Worm (Caenorhabditis elegans): ENCODE data around the gene C02F4.4.

The C02F4.4 gene

DNA sequence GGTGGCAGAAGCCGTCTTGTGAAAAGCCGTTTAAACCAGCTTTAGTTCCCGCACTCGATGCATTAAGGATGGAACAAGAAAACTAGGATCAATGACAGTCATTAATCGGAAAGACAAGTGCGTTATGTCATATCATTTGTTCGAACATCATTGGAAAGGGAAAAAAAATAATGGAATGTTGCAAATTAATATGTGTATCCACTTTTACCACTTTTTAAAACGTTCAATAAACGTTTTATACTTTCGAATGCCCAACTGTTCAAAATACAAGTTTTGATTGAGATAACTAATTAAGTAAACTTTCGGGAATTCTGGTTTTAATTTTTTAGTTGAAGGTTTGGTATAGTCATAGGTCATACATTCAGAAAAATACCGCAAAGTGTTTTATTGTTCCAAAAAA lies at the start of gene C02F4.4:
Gene C02F4.4, minus strand, starts transcription at position 101 of the 400 bp plus-strand sequence.
- no peak for TF ChIP-seq flt-1 (GFP tag; IDR thresholded peaks at IDR 0.05)
- no peak for TF ChIP-seq F13C5.2 (tag; optimal IDR thresholded peaks at IDR 0.05)

DNA sequence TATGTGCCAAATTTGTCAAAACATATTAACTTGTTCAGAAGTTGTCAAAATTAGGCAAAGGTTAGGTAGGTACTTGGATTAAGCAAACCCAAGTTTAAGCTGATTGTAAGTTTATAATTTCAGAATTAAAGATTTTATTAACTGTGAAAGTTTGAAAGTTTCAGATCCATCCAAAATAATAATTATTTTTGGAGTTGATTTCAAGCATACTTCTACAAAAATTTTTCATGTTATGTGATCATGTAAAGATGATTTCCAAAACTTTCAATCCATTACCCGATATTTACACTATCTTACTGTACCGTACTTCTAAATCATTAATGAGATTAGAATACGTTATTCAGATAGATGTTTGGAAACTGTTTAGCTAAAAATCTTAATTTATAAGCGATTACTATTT lies 49.6 kb upstream of the C02F4.4 start:
- TF ChIP-seq tbx-37 (GFP tag; conservative IDR thresholded peaks at IDR 0.05) = no peak
- no peak for TF ChIP-seq flt-1 (GFP tag; IDR thresholded peaks at IDR 0.05)
- TF ChIP-seq ets-7 (tag; optimal IDR thresholded peaks at IDR 0.05) = no peak
- no peak for TF ChIP-seq tbx-11 (GFP tag; IDR thresholded peaks at IDR 0.05)
- no peak for TF ChIP-seq scrt-1 (GFP tag; IDR thresholded peaks at IDR 0.05)
- TF ChIP-seq tra-4 (tag; optimal IDR thresholded peaks at IDR 0.05) = no peak
- no peak for TF ChIP-seq hnd-1 (tag; optimal IDR thresholded peaks at IDR 0.05)
- no peak for TF ChIP-seq ama-1 (optimal IDR thresholded peaks at IDR 0.05)
- TF ChIP-seq hmbx-1 (tag; optimal IDR thresholded peaks at IDR 0.05) = no peak
- TF ChIP-seq pes-1 (GFP tag; IDR thresholded peaks at IDR 0.05) = no peak
- TF ChIP-seq aly-1 (tag; optimal IDR thresholded peaks at IDR 0.05) = no peak
- no peak for TF ChIP-seq F13C5.2 (tag; optimal IDR thresholded peaks at IDR 0.05)
- TF ChIP-seq B0310.2 (tag; optimal IDR thresholded peaks at IDR 0.05) = no peak

DNA sequence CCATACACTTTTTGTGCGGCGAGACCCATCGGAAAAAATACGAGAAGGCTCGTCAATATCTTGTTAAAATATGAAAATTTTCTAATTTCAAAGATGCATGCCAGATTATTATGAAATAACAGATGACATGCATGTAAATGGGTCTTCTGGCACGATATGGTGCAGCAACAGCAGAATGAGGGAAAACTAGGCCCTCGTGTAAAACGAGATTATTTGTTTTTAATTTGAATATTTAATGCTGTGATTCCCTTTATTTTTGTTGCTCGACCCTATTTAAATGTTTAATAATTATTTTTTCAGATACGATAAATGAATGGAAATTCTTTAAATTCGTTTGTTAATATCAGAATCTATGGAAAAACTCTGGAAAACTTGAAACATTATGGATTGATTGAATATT lies 46.6 kb upstream of the C02F4.4 start, which contains the start of gene him-8:
Gene him-8, plus strand, starts transcription at position 301 of the 400 bp plus-strand sequence.
- TF ChIP-seq F13C5.2 (tag; optimal IDR thresholded peaks at IDR 0.05) = no peak
- no peak for TF ChIP-seq B0310.2 (tag; optimal IDR thresholded peaks at IDR 0.05)
- TF ChIP-seq ceh-13 (GFP tag; optimal IDR thresholded peaks at IDR 0.05) = no peak
- TF ChIP-seq hmg-4 (GFP tag; optimal IDR thresholded peaks at IDR 0.05) = no peak
- TF ChIP-seq ama-1 (optimal IDR thresholded peaks at IDR 0.05) = no peak
- no peak for TF ChIP-seq tbx-37 (GFP tag; conservative IDR thresholded peaks at IDR 0.05)
- no peak for TF ChIP-seq tbx-11 (GFP tag; IDR thresholded peaks at IDR 0.05)
- TF ChIP-seq hmbx-1 (tag; optimal IDR thresholded peaks at IDR 0.05) = no peak
- no peak for TF ChIP-seq sea-1 (GFP tag; conservative IDR thresholded peaks at IDR 0.05)
- TF ChIP-seq flt-1 (GFP tag; IDR thresholded peaks at IDR 0.05) = no peak
- no peak for TF ChIP-seq tra-4 (tag; optimal IDR thresholded peaks at IDR 0.05)
- TF ChIP-seq scrt-1 (GFP tag; IDR thresholded peaks at IDR 0.05) = no peak
- TF ChIP-seq aly-1 (tag; optimal IDR thresholded peaks at IDR 0.05) = no peak
- TF ChIP-seq ceh-36 (tag; optimal IDR thresholded peaks at IDR 0.05) = no peak
- TF ChIP-seq pes-1 (GFP tag; IDR thresholded peaks at IDR 0.05) = no peak
- no peak for TF ChIP-seq hnd-1 (tag; optimal IDR thresholded peaks at IDR 0.05)

DNA sequence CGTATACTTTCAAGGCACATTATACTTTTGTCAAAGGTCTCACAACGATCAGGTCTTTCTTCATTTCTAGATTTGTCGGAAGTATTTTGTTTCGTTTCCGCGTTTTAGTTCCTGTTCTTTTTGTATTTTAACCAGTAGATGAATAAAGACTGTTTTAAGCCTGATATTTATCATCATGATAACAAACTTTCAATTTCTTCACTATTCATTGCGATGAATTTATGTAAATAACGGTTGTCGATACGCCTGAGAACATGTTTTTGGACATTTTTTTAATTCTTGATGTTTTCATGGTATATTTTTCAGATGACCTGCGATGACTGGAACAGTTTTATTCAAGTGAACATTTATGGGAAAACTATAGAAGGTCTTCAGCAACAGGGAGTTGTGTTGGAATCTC lies 43.4 kb upstream of the C02F4.4 start, which contains the start of gene zim-3:
Gene zim-3, plus strand, starts transcription at position 301 of the 400 bp plus-strand sequence.
- TF ChIP-seq hnd-1 (tag; optimal IDR thresholded peaks at IDR 0.05) (no peak), aly-1 (tag; optimal IDR thresholded peaks at IDR 0.05) (no peak), hmg-4 (GFP tag; optimal IDR thresholded peaks at IDR 0.05) (no peak), tbx-37 (GFP tag; conservative IDR thresholded peaks at IDR 0.05) (no peak), sea-1 (GFP tag; conservative IDR thresholded peaks at IDR 0.05) (no peak), ets-7 (tag; optimal IDR thresholded peaks at IDR 0.05) (no peak), scrt-1 (GFP tag; IDR thresholded peaks at IDR 0.05) (no peak), B0310.2 (tag; optimal IDR thresholded peaks at IDR 0.05) (no peak), flt-1 (GFP tag; IDR thresholded peaks at IDR 0.05) (no peak), ceh-13 (GFP tag; optimal IDR thresholded peaks at IDR 0.05) (no peak), ceh-36 (tag; optimal IDR thresholded peaks at IDR 0.05) (no peak), pes-1 (GFP tag; IDR thresholded peaks at IDR 0.05) (no peak), F13C5.2 (tag; optimal IDR thresholded peaks at IDR 0.05) (no peak), tbx-11 (GFP tag; IDR thresholded peaks at IDR 0.05) (no peak), tra-4 (tag; optimal IDR thresholded peaks at IDR 0.05) (no peak)

DNA sequence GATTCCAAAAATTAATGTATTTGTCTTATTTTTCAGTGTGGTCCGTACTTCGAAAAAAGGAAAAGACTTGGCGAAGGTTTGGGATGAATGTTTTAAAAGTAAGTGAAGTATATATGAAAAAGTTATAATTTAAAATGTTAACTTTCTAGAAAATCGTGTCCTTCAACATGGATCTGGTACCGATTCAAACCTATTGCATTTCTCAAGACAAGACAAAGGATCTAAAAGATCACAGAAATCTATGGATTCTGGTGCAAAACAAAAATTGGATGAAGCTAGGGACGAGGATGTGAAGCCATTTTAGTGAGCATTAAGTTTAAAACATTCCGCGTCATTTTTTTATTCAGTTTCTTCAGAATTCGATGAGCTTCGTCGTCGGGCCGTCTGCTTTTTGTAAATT lies 39.9 kb upstream of the C02F4.4 start, which contains the start of gene zim-2:
Gene zim-2, plus strand, starts transcription at position 301 of the 400 bp plus-strand sequence.
- TF ChIP-seq flt-1 (GFP tag; IDR thresholded peaks at IDR 0.05) = no peak
- no peak for TF ChIP-seq ceh-36 (tag; optimal IDR thresholded peaks at IDR 0.05)
- TF ChIP-seq hnd-1 (tag; optimal IDR thresholded peaks at IDR 0.05) = no peak
- no peak for TF ChIP-seq aly-1 (tag; optimal IDR thresholded peaks at IDR 0.05)
- no peak for TF ChIP-seq ets-7 (tag; optimal IDR thresholded peaks at IDR 0.05)
- no peak for TF ChIP-seq hmg-4 (GFP tag; optimal IDR thresholded peaks at IDR 0.05)
- no peak for TF ChIP-seq hmbx-1 (tag; optimal IDR thresholded peaks at IDR 0.05)
- no peak for TF ChIP-seq ama-1 (optimal IDR thresholded peaks at IDR 0.05)

DNA sequence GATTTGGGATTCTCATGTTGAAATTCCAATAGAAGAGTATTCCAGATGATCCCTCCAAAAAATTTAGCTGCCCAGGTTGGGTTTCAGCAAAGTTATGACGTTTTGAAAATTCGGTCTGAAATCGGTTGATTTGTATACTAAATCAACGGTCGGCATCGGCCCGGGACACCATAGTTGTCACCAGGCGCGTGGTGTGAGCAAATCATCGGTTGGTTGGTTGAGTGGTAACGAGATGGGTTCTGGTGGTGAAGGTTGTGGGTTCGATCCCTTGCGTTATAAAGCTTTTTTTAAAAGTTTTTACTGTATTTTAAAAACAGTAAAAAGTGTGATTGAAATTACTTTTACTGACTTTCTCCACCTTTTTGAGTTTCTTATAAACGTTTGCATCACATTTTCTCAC lies 33.5 kb upstream of the C02F4.4 start:
- TF ChIP-seq tbx-37 (GFP tag; conservative IDR thresholded peaks at IDR 0.05) (0 out of 2 replicates have a peak, but pooled peaks have one; percentile 10), tbx-11 (GFP tag; IDR thresholded peaks at IDR 0.05) (0 out of 2 replicates have a peak, but pooled peaks have one; percentile 33), flt-1 (GFP tag; IDR thresholded peaks at IDR 0.05) (peak; percentile 70)

DNA sequence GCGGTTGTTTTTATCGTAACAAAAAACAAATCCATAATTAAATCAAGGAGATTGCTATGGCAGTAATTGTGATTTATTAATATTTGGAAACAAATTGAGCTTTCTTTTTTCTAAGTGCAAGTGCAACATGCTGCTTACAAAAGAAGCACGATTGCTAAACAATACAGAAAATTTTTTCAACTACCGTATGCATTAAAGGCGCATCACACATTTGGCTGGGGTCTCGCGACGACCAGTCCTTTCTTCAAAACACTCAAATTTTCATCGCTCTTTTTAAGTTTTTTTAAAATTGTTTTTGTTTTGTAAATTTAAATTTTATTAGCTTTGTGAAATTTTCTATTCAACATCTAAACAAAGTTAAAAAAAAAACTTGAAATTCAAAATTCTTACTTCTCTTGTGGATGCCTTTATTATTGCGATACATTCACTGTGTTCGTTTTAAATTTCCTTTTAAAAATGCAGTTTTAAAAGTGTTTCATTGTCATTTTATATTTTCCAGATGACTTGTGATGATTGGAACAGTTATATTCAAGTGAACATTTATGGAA lies 31.6 kb upstream of the C02F4.4 start, which contains the start of gene zim-1:
Gene zim-1, plus strand, starts transcription at position 498 of the 548 bp plus-strand sequence.
- TF ChIP-seq hnd-1 (tag; optimal IDR thresholded peaks at IDR 0.05) = no peak
- no peak for TF ChIP-seq hmbx-1 (tag; optimal IDR thresholded peaks at IDR 0.05)
- no peak for TF ChIP-seq scrt-1 (GFP tag; IDR thresholded peaks at IDR 0.05)
- TF ChIP-seq F13C5.2 (tag; optimal IDR thresholded peaks at IDR 0.05) = no peak
- TF ChIP-seq tra-4 (tag; optimal IDR thresholded peaks at IDR 0.05) = no peak
- no peak for TF ChIP-seq tbx-11 (GFP tag; IDR thresholded peaks at IDR 0.05)
- no peak for TF ChIP-seq ceh-13 (GFP tag; optimal IDR thresholded peaks at IDR 0.05)
- TF ChIP-seq sea-1 (GFP tag; conservative IDR thresholded peaks at IDR 0.05) = no peak
- TF ChIP-seq aly-1 (tag; optimal IDR thresholded peaks at IDR 0.05) = no peak
- no peak for TF ChIP-seq tbx-37 (GFP tag; conservative IDR thresholded peaks at IDR 0.05)
- no peak for TF ChIP-seq hmg-4 (GFP tag; optimal IDR thresholded peaks at IDR 0.05)
- no peak for TF ChIP-seq ama-1 (optimal IDR thresholded peaks at IDR 0.05)

DNA sequence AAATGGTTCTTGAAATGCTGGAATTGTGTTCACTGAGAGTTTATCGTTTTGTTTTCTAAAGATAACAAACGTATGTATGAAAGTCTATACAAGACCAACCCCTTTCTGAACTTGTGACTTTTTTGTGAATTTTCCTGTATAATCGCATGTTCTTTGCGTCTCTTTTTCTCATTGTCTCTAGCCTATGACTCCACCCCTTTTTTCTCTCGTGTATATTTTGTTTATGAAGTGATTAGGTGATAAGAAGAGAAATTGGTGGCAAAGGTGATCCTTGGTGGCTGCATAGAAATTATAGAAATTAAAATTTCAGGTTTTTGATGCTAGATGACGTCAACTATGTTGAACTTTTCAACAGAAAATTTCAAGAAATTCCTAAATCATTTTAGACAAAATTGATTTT lies 30.0 kb upstream of the C02F4.4 start, which contains the start of gene T07G12.5:
Gene T07G12.5, minus strand, starts transcription at position 101 of the 400 bp plus-strand sequence.
- no peak for TF ChIP-seq aly-1 (tag; optimal IDR thresholded peaks at IDR 0.05)
- no peak for TF ChIP-seq F13C5.2 (tag; optimal IDR thresholded peaks at IDR 0.05)
- TF ChIP-seq tra-4 (tag; optimal IDR thresholded peaks at IDR 0.05) = no peak
- TF ChIP-seq B0310.2 (tag; optimal IDR thresholded peaks at IDR 0.05) = no peak
- no peak for TF ChIP-seq ama-1 (optimal IDR thresholded peaks at IDR 0.05)
- TF ChIP-seq flt-1 (GFP tag; IDR thresholded peaks at IDR 0.05) = no peak

Data from whole organism, early embryonic.